Worm (Caenorhabditis elegans): ENCODE measurements around the gene ncr-1.

Gene ncr-1

ce11 chrX:4521837-4522816 is 33.5 kb upstream of the ncr-1 start, which contains the start of gene C07A12.7:
Gene C07A12.7, minus strand, starts transcription at chrX:4522144.
- peak; percentile 9 for TF ChIP-seq cog-1 (tag; optimal IDR thresholded peaks at IDR 0.05)
- TF ChIP-seq flt-1 (GFP tag; IDR thresholded peaks at IDR 0.05) = 0 out of 2 replicates have a peak, but pooled peaks have one; percentile 21
- TF ChIP-seq klf-2 (GFP tag; conservative IDR thresholded peaks at IDR 0.05) = no peak
- 0 out of 2 replicates have a peak, but pooled peaks have one; percentile 17 for TF ChIP-seq ztf-29 (GFP tag; IDR thresholded peaks at IDR 0.05)
- TF ChIP-seq tab-1 (GFP tag; IDR thresholded peaks at IDR 0.05) = no peak

ce11 chrX:4521166-4521565 is 32.5 kb upstream of the ncr-1 start:
- no peak for TF ChIP-seq ztf-23 (GFP tag; IDR thresholded peaks at IDR 0.05)
- TF ChIP-seq ztf-29 (GFP tag; IDR thresholded peaks at IDR 0.05) = no peak
- TF ChIP-seq tab-1 (GFP tag; IDR thresholded peaks at IDR 0.05) = no peak
- no peak for TF ChIP-seq cog-1 (tag; optimal IDR thresholded peaks at IDR 0.05)
- no peak for TF ChIP-seq ref-1 (GFP tag; conservative IDR thresholded peaks at IDR 0.05)
- TF ChIP-seq T22C8.4 (GFP tag; IDR thresholded peaks at IDR 0.05) = no peak
- no peak for TF ChIP-seq med-1 (GFP tag; optimal IDR thresholded peaks at IDR 0.05; ENCODE audit: insufficient read depth)
- TF ChIP-seq flt-1 (GFP tag; IDR thresholded peaks at IDR 0.05) = no peak
- TF ChIP-seq klf-2 (GFP tag; conservative IDR thresholded peaks at IDR 0.05) = no peak

ce11 chrX:4519968-4520367 is 31.3 kb upstream of the ncr-1 start:
- TF ChIP-seq ztf-23 (GFP tag; IDR thresholded peaks at IDR 0.05) (0 out of 2 replicates have a peak, but pooled peaks have one; percentile 11), med-1 (GFP tag; optimal IDR thresholded peaks at IDR 0.05; ENCODE audit: insufficient read depth) (no peak), tab-1 (GFP tag; IDR thresholded peaks at IDR 0.05) (no peak), ztf-29 (GFP tag; IDR thresholded peaks at IDR 0.05) (no peak)

- TF ChIP-seq cog-1 (tag; optimal IDR thresholded peaks at IDR 0.05) (no peak), flt-1 (GFP tag; IDR thresholded peaks at IDR 0.05) (no peak), ztf-29 (GFP tag; IDR thresholded peaks at IDR 0.05) (no peak), tab-1 (GFP tag; IDR thresholded peaks at IDR 0.05) (no peak), T22C8.4 (GFP tag; IDR thresholded peaks at IDR 0.05) (no peak), ref-1 (GFP tag; conservative IDR thresholded peaks at IDR 0.05) (no peak), klf-2 (GFP tag; conservative IDR thresholded peaks at IDR 0.05) (no peak), med-1 (GFP tag; optimal IDR thresholded peaks at IDR 0.05; ENCODE audit: insufficient read depth) (no peak), ztf-23 (GFP tag; IDR thresholded peaks at IDR 0.05) (no peak)
These were observed 28.1 kb upstream of the ncr-1 start for ce11 chrX:4516758-4517157.

ce11 chrX:4513657-4514143 is 25.0 kb upstream of the ncr-1 start, which contains the start of gene spr-3:
Gene spr-3, plus strand, starts transcription at chrX:4514093.
- TF ChIP-seq T22C8.4 (GFP tag; IDR thresholded peaks at IDR 0.05) (no peak), ref-1 (GFP tag; conservative IDR thresholded peaks at IDR 0.05) (no peak), ztf-23 (GFP tag; IDR thresholded peaks at IDR 0.05) (no peak), med-1 (GFP tag; optimal IDR thresholded peaks at IDR 0.05; ENCODE audit: insufficient read depth) (no peak), tab-1 (GFP tag; IDR thresholded peaks at IDR 0.05) (no peak), flt-1 (GFP tag; IDR thresholded peaks at IDR 0.05) (no peak), ztf-29 (GFP tag; IDR thresholded peaks at IDR 0.05) (no peak), cog-1 (tag; optimal IDR thresholded peaks at IDR 0.05) (no peak), klf-2 (GFP tag; conservative IDR thresholded peaks at IDR 0.05) (no peak)

- TF ChIP-seq klf-2 (GFP tag; conservative IDR thresholded peaks at IDR 0.05) (no peak), ref-1 (GFP tag; conservative IDR thresholded peaks at IDR 0.05) (no peak), tab-1 (GFP tag; IDR thresholded peaks at IDR 0.05) (no peak)
These were observed 19.6 kb upstream of the ncr-1 start, which contains the start of gene rhi-1 for ce11 chrX:4508209-4508608. Gene rhi-1, plus strand, starts transcription at chrX:4508509.

ce11 chrX:4507122-4507681 is 18.5 kb upstream of the ncr-1 start:
- TF ChIP-seq T22C8.4 (GFP tag; IDR thresholded peaks at IDR 0.05) (no peak), ztf-23 (GFP tag; IDR thresholded peaks at IDR 0.05) (no peak), med-1 (GFP tag; optimal IDR thresholded peaks at IDR 0.05; ENCODE audit: insufficient read depth) (no peak), tab-1 (GFP tag; IDR thresholded peaks at IDR 0.05) (no peak), ztf-29 (GFP tag; IDR thresholded peaks at IDR 0.05) (no peak), flt-1 (GFP tag; IDR thresholded peaks at IDR 0.05) (no peak), ref-1 (GFP tag; conservative IDR thresholded peaks at IDR 0.05) (no peak)

ce11 chrX:4504108-4504668 is 15.5 kb upstream of the ncr-1 start, which contains the start of gene dgk-2:
Gene dgk-2, minus strand, starts transcription at chrX:4504388.
- TF ChIP-seq flt-1 (GFP tag; IDR thresholded peaks at IDR 0.05) (0 out of 2 replicates have a peak, but pooled peaks have one; percentile 49), ref-1 (GFP tag; conservative IDR thresholded peaks at IDR 0.05) (no peak), klf-2 (GFP tag; conservative IDR thresholded peaks at IDR 0.05) (no peak)

- TF ChIP-seq ztf-23 (GFP tag; IDR thresholded peaks at IDR 0.05) = no peak
- TF ChIP-seq T22C8.4 (GFP tag; IDR thresholded peaks at IDR 0.05) = no peak
- no peak for TF ChIP-seq med-1 (GFP tag; optimal IDR thresholded peaks at IDR 0.05; ENCODE audit: insufficient read depth)
- TF ChIP-seq flt-1 (GFP tag; IDR thresholded peaks at IDR 0.05) = no peak
- no peak for TF ChIP-seq cog-1 (tag; optimal IDR thresholded peaks at IDR 0.05)
- TF ChIP-seq tab-1 (GFP tag; IDR thresholded peaks at IDR 0.05) = no peak
- no peak for TF ChIP-seq klf-2 (GFP tag; conservative IDR thresholded peaks at IDR 0.05)
- no peak for TF ChIP-seq ref-1 (GFP tag; conservative IDR thresholded peaks at IDR 0.05)
- TF ChIP-seq ztf-29 (GFP tag; IDR thresholded peaks at IDR 0.05) = no peak
These were observed 14.6 kb upstream of the ncr-1 start for ce11 chrX:4503259-4503658.

All from whole organism, midembryonic.